Fruit fly (Drosophila melanogaster): ENCODE measurements around the gene CG14260.

The CG14260 gene

dm6 chr3R:27224727-27225126 is 40.5 kb upstream of the CG14260 start (continued):
- peak; percentile 65 for TF ChIP-seq CG10631 (GFP tag; optimal IDR thresholded peaks at IDR 0.05)
- no peak for TF ChIP-seq dac (GFP tag; optimal IDR thresholded peaks at IDR 0.05)
- TF ChIP-seq CG34406 (GFP tag; optimal IDR thresholded peaks at IDR 0.05), result peak; percentile 50
- TF ChIP-seq CG15336 (GFP tag; IDR thresholded peaks at IDR 0.05), result peak; percentile 70
- TF ChIP-seq CG8319 (GFP tag; optimal IDR thresholded peaks at IDR 0.05), result peak; percentile 58
- TF ChIP-seq lz (GFP tag; optimal IDR thresholded peaks at IDR 0.05), result peak; percentile 59
- TF ChIP-seq CG6808 (GFP tag; optimal IDR thresholded peaks at IDR 0.05), result peak; percentile 58
- peak; percentile 70 for TF ChIP-seq CG10669 (GFP tag; optimal IDR thresholded peaks at IDR 0.05)
- TF ChIP-seq topi (GFP tag; optimal IDR thresholded peaks at IDR 0.05), result peak; percentile 69
- no peak for TF ChIP-seq vri (GFP tag; optimal IDR thresholded peaks at IDR 0.05)

- TF ChIP-seq Eip78C (GFP tag) (peak; percentile 73), Ets96B (tag; optimal IDR thresholded peaks at IDR 0.05) (peak; percentile 23), CG31627 (GFP tag; optimal IDR thresholded peaks at IDR 0.05) (no peak), svp (GFP tag) (peak; percentile 57), Met (GFP tag; optimal IDR thresholded peaks at IDR 0.05) (peak; percentile 13)
These were observed 39.8 kb upstream of the CG14260 start for dm6 chr3R:27225490-27225889.

- TF ChIP-seq CG16779 (tag; optimal IDR thresholded peaks at IDR 0.05) (no peak), CG6854 (GFP tag; optimal IDR thresholded peaks at IDR 0.05) (peak; percentile 7), dsx (GFP tag; optimal IDR thresholded peaks at IDR 0.05; ENCODE audit: poor library complexity, severe bottlenecking) (peak; percentile 14), Blimp-1 (GFP tag; optimal IDR thresholded peaks at IDR 0.05) (peak; percentile 37), svp (GFP tag) (peak; percentile 56), Eip78C (GFP tag) (peak; percentile 65), CG1621 (tag; optimal IDR thresholded peaks at IDR 0.05) (peak; percentile 30), ss (GFP tag; optimal IDR thresholded peaks at IDR 0.05) (peak in 1 of 2 experiments; percentile 100), CG6163 (GFP tag; IDR thresholded peaks at IDR 0.05) (no peak)
These were observed 39.1 kb upstream of the CG14260 start for dm6 chr3R:27226080-27226648.

dm6 chr3R:27228342-27228741 is 36.9 kb upstream of the CG14260 start, which contains the start of gene CG42813:
Gene CG42813, minus strand, starts transcription at chr3R:27228561.
- TF ChIP-seq cyc (GFP tag; optimal IDR thresholded peaks at IDR 0.05) (no peak), CG3919 (GFP tag; optimal IDR thresholded peaks at IDR 0.05) (no peak), lz (GFP tag; optimal IDR thresholded peaks at IDR 0.05) (no peak), CG8632 (GFP tag; optimal IDR thresholded peaks at IDR 0.05) (no peak), Sox14 (GFP tag; optimal IDR thresholded peaks at IDR 0.05) (no peak), CG11294 (GFP tag; IDR thresholded peaks at IDR 0.05) (no peak), CG10631 (GFP tag; optimal IDR thresholded peaks at IDR 0.05) (no peak), CG1621 (tag; optimal IDR thresholded peaks at IDR 0.05) (peak; percentile 32)

- TF ChIP-seq CG3032 (tag; optimal IDR thresholded peaks at IDR 0.05), result no peak
- TF ChIP-seq dsx (GFP tag; optimal IDR thresholded peaks at IDR 0.05; ENCODE audit: poor library complexity, severe bottlenecking), result no peak
- no peak for TF ChIP-seq esn (GFP tag; optimal IDR thresholded peaks at IDR 0.05)
- TF ChIP-seq CG6163 (GFP tag; IDR thresholded peaks at IDR 0.05), result no peak
- TF ChIP-seq Blimp-1 (GFP tag; optimal IDR thresholded peaks at IDR 0.05), result no peak
- no peak for TF ChIP-seq CG9139 (GFP tag; optimal IDR thresholded peaks at IDR 0.05)
- TF ChIP-seq CG8319 (GFP tag; optimal IDR thresholded peaks at IDR 0.05), result no peak
- no peak for TF ChIP-seq CG10631 (GFP tag; optimal IDR thresholded peaks at IDR 0.05)
- TF ChIP-seq CG8632 (GFP tag; optimal IDR thresholded peaks at IDR 0.05), result no peak
- TF ChIP-seq salr (GFP tag; optimal IDR thresholded peaks at IDR 0.05), result no peak
- no peak for TF ChIP-seq CG6854 (GFP tag; optimal IDR thresholded peaks at IDR 0.05)
- TF ChIP-seq Sox15 (GFP tag; optimal IDR thresholded peaks at IDR 0.05), result no peak
- no peak for TF ChIP-seq Eip93F (GFP tag; optimal IDR thresholded peaks at IDR 0.05)
- TF ChIP-seq cyc (GFP tag; optimal IDR thresholded peaks at IDR 0.05), result no peak
- no peak for TF ChIP-seq Eip78C (GFP tag)
- no peak for TF ChIP-seq Eip75B (GFP tag; optimal IDR thresholded peaks at IDR 0.05)
- no peak for TF ChIP-seq Hr39 (GFP tag; optimal IDR thresholded peaks at IDR 0.05)
These were observed 35.9 kb upstream of the CG14260 start, which contains the start of gene CG42814 for dm6 chr3R:27229368-27229767. Gene CG42814, minus strand, starts transcription at chr3R:27229468.
